Fruit fly (Drosophila melanogaster) whole organism, embryonic: ENCODE results near the gene Sdhaf3.
A peak's percentile ranks its signal among the peaks of the same experiment; 100 is the strongest.

Source experiments
- CG10209 ChIP-seq: fragments of 200-800 bp; sonication (Bioruptor generic); optimal IDR thresholded peaks from 3 replicates; lab custom pipeline; 2017; ENCODE audit warnings: missing biosample characterization, mild to moderate bottlenecking, missing genetic modification characterization, missing genetic modification reagents
- CG10267 ChIP-seq: fragments of 200-800 bp; sonication (Bioruptor generic); optimal IDR thresholded peaks from 2 replicates; lab custom pipeline; 2018; ENCODE audit warnings: missing biosample characterization, mild to moderate bottlenecking, missing genetic modification characterization, moderate library complexity
- CG10565 ChIP-seq: fragments of 200-800 bp; sonication (Bioruptor generic); optimal IDR thresholded peaks from 3 replicates; lab custom pipeline; 2016; ENCODE audit warnings: missing biosample characterization, mild to moderate bottlenecking, missing genetic modification characterization
- CG11456 ChIP-seq: fragments of 200-800 bp; sonication (Bioruptor generic); IDR thresholded peaks from 3 replicates; pipeline ENCODE4 v1.3.6; 2022; ENCODE audit warnings: missing biosample characterization, missing genetic modification characterization
- CG11560 ChIP-seq: fragments of 200-800 bp; sonication (Bioruptor generic); IDR thresholded peaks from 3 replicates; pipeline ENCODE4 v1.3.6; 2022; ENCODE audit warnings: missing biosample characterization, missing genetic modification characterization
- CG1603 ChIP-seq: fragments of 200-800 bp; sonication (Bioruptor generic); optimal IDR thresholded peaks from 2 replicates; lab custom pipeline; 2019; ENCODE audit warnings: missing biosample characterization, mild to moderate bottlenecking, missing genetic modification characterization, moderate library complexity
- CG17186 ChIP-seq: fragments of 200-800 bp; sonication (Bioruptor generic); optimal IDR thresholded peaks from 3 replicates; lab custom pipeline; 2017; ENCODE audit warnings: missing biosample characterization, missing genetic modification reagents, missing genetic modification characterization
- CG18262 ChIP-seq: fragments of 200-800 bp; optimal IDR thresholded peaks from 3 replicates; lab custom pipeline; 2019; ENCODE audit warnings: missing biosample characterization, mild to moderate bottlenecking, missing genetic modification characterization, moderate library complexity
- CG18476 ChIP-seq: fragments of 200-800 bp; sonication (Bioruptor generic); optimal IDR thresholded peaks from 2 replicates; lab custom pipeline; 2016; ENCODE audit warnings: missing biosample characterization, mild to moderate bottlenecking, missing genetic modification characterization
- CG31224 ChIP-seq: fragments of 200-800 bp; sonication (Bioruptor generic); IDR thresholded peaks from 2 replicates; pipeline ENCODE4 v1.3.6; 2022; ENCODE audit warnings: missing biosample characterization, missing genetic modification characterization
- CG6813 ChIP-seq: fragments of 200-800 bp; sonication (Bioruptor generic); optimal IDR thresholded peaks from 2 replicates; lab custom pipeline; 2017; ENCODE audit warnings: missing biosample characterization, missing genetic modification characterization, mild to moderate bottlenecking, moderate library complexity, missing genetic modification reagents
- CG8765 ChIP-seq: fragments of 200-800 bp; sonication (Bioruptor generic); IDR thresholded peaks from 2 replicates; pipeline ENCODE4 v1.3.6; 2022; ENCODE audit warnings: missing biosample characterization, missing genetic modification characterization
- CTCF ChIP-seq: fragments of 200-800 bp; sonication (Bioruptor generic); optimal IDR thresholded peaks from 2 replicates; lab custom pipeline; 2017; ENCODE audit warnings: missing biosample characterization, mild to moderate bottlenecking, missing genetic modification characterization, moderate library complexity
- CoRest ChIP-seq: fragments of 200-800 bp; sonication (Bioruptor generic); optimal IDR thresholded peaks from 3 replicates; lab custom pipeline; 2018; ENCODE audit warnings: missing biosample characterization, mild to moderate bottlenecking, missing genetic modification characterization, moderate library complexity
- CrebB ChIP-seq: fragments of 200-800 bp; sonication (Bioruptor generic); optimal IDR thresholded peaks from 3 replicates; lab custom pipeline; 2018; ENCODE audit warnings: missing biosample characterization, mild to moderate bottlenecking, missing genetic modification characterization
- Dfd ChIP-seq, 2 experiments: fragments of >200 bp; optimal IDR thresholded peaks; 2 replicates each; lab custom pipeline; 2017; ENCODE audit warnings: missing biosample characterization in 2 of 2, missing genetic modification characterization in 2 of 2
- Doc2 ChIP-seq: fragments of 200-800 bp; sonication (Bioruptor generic); IDR thresholded peaks from 2 replicates; pipeline ENCODE4 v1.3.6; 2022; ENCODE audit warnings: missing biosample characterization, missing genetic modification characterization
- HLH4C ChIP-seq: fragments of 200-800 bp; sonication (Bioruptor generic); IDR thresholded peaks from 3 replicates; pipeline ENCODE4 v1.3.6; 2022; ENCODE audit warnings: missing biosample characterization, missing genetic modification characterization; ENCODE audit not compliant: partially characterized antibody
- Kr ChIP-seq: fragments of 200-800 bp; sonication (Bioruptor generic); optimal IDR thresholded peaks from 2 replicates; lab custom pipeline; 2017; ENCODE audit warnings: missing biosample characterization, mild to moderate bottlenecking, missing genetic modification characterization
- Mes4 ChIP-seq: fragments of 200-800 bp; sonication (Bioruptor generic); optimal IDR thresholded peaks from 2 replicates; lab custom pipeline; 2016; ENCODE audit warnings: missing biosample characterization, missing genetic modification characterization
- Myb ChIP-seq: fragments of 200-800 bp; sonication (Bioruptor generic); optimal IDR thresholded peaks from 2 replicates; lab custom pipeline; 2016; ENCODE audit warnings: missing biosample characterization, missing genetic modification characterization
- NC2α ChIP-seq: fragments of 200-800 bp; sonication (Bioruptor generic); optimal IDR thresholded peaks from 2 replicates; lab custom pipeline; 2016; ENCODE audit warnings: missing biosample characterization, missing genetic modification characterization
- Oaz ChIP-seq: fragments of 200-800 bp; sonication (Bioruptor generic); IDR thresholded peaks from 2 replicates; pipeline ENCODE4 v1.3.6; 2022; ENCODE audit warnings: missing biosample characterization, missing genetic modification characterization
- Opbp ChIP-seq: fragments of 200-800 bp; sonication (Bioruptor generic); IDR thresholded peaks from 3 replicates; pipeline ENCODE4 v1.3.6; 2022; ENCODE audit warnings: missing biosample characterization, missing genetic modification characterization; ENCODE audit not compliant: partially characterized antibody
- Sin3A ChIP-seq: fragments of >200 bp; optimal IDR thresholded peaks from 2 replicates; lab custom pipeline; 2018
- Stat92E ChIP-seq, 3 experiments: fragments of >200 bp in 2 of 3; fragments of 200-800 bp in 1 of 3; sonication (Bioruptor generic) in 1 of 3; optimal IDR thresholded peaks; 2 replicates each; lab custom pipeline; 2017 to 2019; ENCODE audit warnings: missing biosample characterization in 3 of 3, missing genetic modification characterization in 3 of 3, mild to moderate bottlenecking in 1 of 3, moderate library complexity in 1 of 3
- ab ChIP-seq: fragments of 200-800 bp; sonication (Bioruptor generic); optimal IDR thresholded peaks from 2 replicates; lab custom pipeline; 2016; ENCODE audit warnings: missing biosample characterization, missing genetic modification characterization
- amos ChIP-seq: fragments of 200-800 bp; sonication (Bioruptor generic); IDR thresholded peaks from 2 replicates; pipeline ENCODE4 v1.3.6; 2022; ENCODE audit warnings: missing biosample characterization, missing genetic modification characterization; ENCODE audit not compliant: partially characterized antibody
- ase ChIP-seq: fragments of 200-800 bp; sonication (Bioruptor generic); IDR thresholded peaks from 3 replicates; pipeline ENCODE4 v1.3.6; 2022; ENCODE audit warnings: missing biosample characterization, missing genetic modification characterization
- ash1 ChIP-seq: fragments of 200-800 bp; sonication (Bioruptor generic); optimal IDR thresholded peaks from 2 replicates; lab custom pipeline; 2018; ENCODE audit warnings: missing biosample characterization, mild to moderate bottlenecking, missing genetic modification characterization
- chinmo ChIP-seq: fragments of 200-800 bp; sonication (Bioruptor generic); IDR thresholded peaks from 4 replicates; pipeline ENCODE4 v1.3.6; 2022; ENCODE audit warnings: missing biosample characterization, missing genetic modification characterization; ENCODE audit not compliant: partially characterized antibody
- cwo ChIP-seq: fragments of 200-800 bp; sonication (Bioruptor generic); optimal IDR thresholded peaks from 3 replicates; lab custom pipeline; 2017; ENCODE audit warnings: missing biosample characterization, missing genetic modification characterization, mild to moderate bottlenecking, moderate library complexity, missing genetic modification reagents
- da ChIP-seq: fragments of 200-800 bp; sonication (Bioruptor generic); optimal IDR thresholded peaks from 2 replicates; lab custom pipeline; 2016; ENCODE audit warnings: missing biosample characterization, missing genetic modification characterization
- exex ChIP-seq: fragments of 200-800 bp; sonication (Bioruptor generic); optimal IDR thresholded peaks from 4 replicates; lab custom pipeline; 2018; ENCODE audit warnings: missing biosample characterization, mild to moderate bottlenecking, missing genetic modification characterization, moderate library complexity
- insv ChIP-seq, 2 experiments: fragments of 200-800 bp; sonication (Bioruptor generic); optimal IDR thresholded peaks; 3 replicates each; lab custom pipeline; 2016 to 2018; ENCODE audit warnings: missing biosample characterization in 2 of 2, missing genetic modification characterization in 2 of 2
- jumu ChIP-seq: fragments of 200-800 bp; sonication (Bioruptor generic); optimal IDR thresholded peaks from 3 replicates; lab custom pipeline; 2016; ENCODE audit warnings: missing biosample characterization, missing genetic modification characterization
- kah ChIP-seq: fragments of 200-800 bp; sonication (Bioruptor generic); optimal IDR thresholded peaks from 2 replicates; lab custom pipeline; 2018; ENCODE audit warnings: missing biosample characterization, mild to moderate bottlenecking, missing genetic modification characterization
- knrl ChIP-seq: fragments of 200-800 bp; sonication (Bioruptor generic); IDR thresholded peaks from 3 replicates; pipeline ENCODE4 v1.3.6; 2022; ENCODE audit warnings: missing biosample characterization, missing genetic modification characterization; ENCODE audit not compliant: partially characterized antibody
- mld ChIP-seq: fragments of 200-800 bp; sonication (Bioruptor generic); IDR thresholded peaks from 3 replicates; pipeline ENCODE4 v1.3.6; 2022; ENCODE audit warnings: missing biosample characterization, missing genetic modification characterization; ENCODE audit not compliant: partially characterized antibody
- nerfin-1 ChIP-seq: fragments of 200-800 bp; sonication (Bioruptor generic); optimal IDR thresholded peaks from 3 replicates; lab custom pipeline; 2019; ENCODE audit warnings: missing biosample characterization, mild to moderate bottlenecking, missing genetic modification characterization, moderate library complexity
- onecut ChIP-seq: fragments of 200-800 bp; sonication (Bioruptor generic); IDR thresholded peaks from 2 replicates; pipeline ENCODE4 v1.3.6; 2022; ENCODE audit warnings: missing biosample characterization, missing genetic modification characterization
- p53 ChIP-seq: fragments of 200-800 bp; sonication (Bioruptor generic); optimal IDR thresholded peaks from 2 replicates; lab custom pipeline; 2016; ENCODE audit warnings: missing biosample characterization, missing genetic modification characterization
- pum ChIP-seq: fragments of 200-800 bp; sonication (Bioruptor generic); optimal IDR thresholded peaks from 2 replicates; lab custom pipeline; 2016; ENCODE audit warnings: missing biosample characterization, missing genetic modification characterization
- pzg ChIP-seq: fragments of 200-800 bp; sonication (Bioruptor generic); optimal IDR thresholded peaks from 3 replicates; lab custom pipeline; 2018; ENCODE audit warnings: missing biosample characterization, mild to moderate bottlenecking, missing genetic modification characterization, moderate library complexity
- slbo ChIP-seq: fragments of 200-800 bp; sonication (Bioruptor generic); IDR thresholded peaks from 2 replicates; pipeline ENCODE4 v1.3.6; 2022; ENCODE audit warnings: missing biosample characterization, missing genetic modification characterization
- stc ChIP-seq: fragments of 200-800 bp; sonication (Bioruptor generic); IDR thresholded peaks from 2 replicates; pipeline ENCODE4 v1.3.6; 2022; ENCODE audit warnings: missing biosample characterization, missing genetic modification characterization
- stwl ChIP-seq: fragments of 200-800 bp; sonication (Bioruptor generic); optimal IDR thresholded peaks from 3 replicates; lab custom pipeline; 2018; ENCODE audit warnings: missing biosample characterization, mild to moderate bottlenecking, missing genetic modification characterization, moderate library complexity
- sug ChIP-seq: fragments of 200-800 bp; optimal IDR thresholded peaks from 2 replicates; lab custom pipeline; 2019; ENCODE audit warnings: missing biosample characterization, mild to moderate bottlenecking, missing genetic modification characterization, moderate library complexity
- tin ChIP-seq: fragments of 200-800 bp; sonication (Bioruptor generic); optimal IDR thresholded peaks from 3 replicates; lab custom pipeline; 2016; ENCODE audit warnings: missing biosample characterization, missing genetic modification characterization
- usp ChIP-seq: fragments of >200 bp; optimal IDR thresholded peaks from 2 replicates; lab custom pipeline; 2017; ENCODE audit warnings: missing biosample characterization, missing genetic modification characterization
- zfh2 ChIP-seq: fragments of 200-800 bp; sonication (Bioruptor generic); optimal IDR thresholded peaks from 2 replicates; lab custom pipeline; 2016; ENCODE audit warnings: missing biosample characterization, missing genetic modification characterization

Gene Sdhaf3

dm6 chr3R:16524593-16525111, 42.4 kb upstream of the Sdhaf3 start (continued):
- TF ChIP-seq ab (GFP tag; lab: Kevin White, UChicago) (no peak), CG18262 (tag; lab: Kevin White, UChicago) (peak; percentile 63), Myb (GFP tag; lab: Kevin White, UChicago) (no peak), Sin3A (lab: Kevin White, UChicago) (no peak), CG31224 (no peak), nerfin-1 (tag; lab: Kevin White, UChicago) (peak; percentile 26), usp (GFP tag; lab: Kevin White, UChicago) (no peak), sug (tag; lab: Kevin White, UChicago) (peak; percentile 22), kah (GFP tag; lab: Kevin White, UChicago) (no peak), jumu (GFP tag; lab: Kevin White, UChicago) (peak; percentile 50), Mes4 (GFP tag; lab: Kevin White, UChicago) (peak; percentile 61), tin (GFP tag; lab: Kevin White, UChicago) (peak; percentile 32), Dfd (GFP tag; optimal IDR thresholded peaks at IDR 0.05; lab: Kevin White, UChicago) (no peak), NC2α (peak; percentile 40), p53 (GFP tag; lab: Kevin White, UChicago) (no peak), ash1 (GFP tag; lab: Kevin White, UChicago) (no peak), mld (no peak), Kr (GFP tag; lab: Kevin White, UChicago) (peak; percentile 79), CG11560 (tag; lab: Robert Waterston, UW) (no peak), slbo (GFP tag; lab: Robert Waterston, UW) (no peak), CTCF (no peak), CG10209 (GFP tag; lab: Kevin White, UChicago) (peak; percentile 60), Oaz (no peak), stc (GFP tag; lab: Robert Waterston, UW) (no peak), insv (GFP tag; optimal IDR thresholded peaks at IDR 0.05; lab: Kevin White, UChicago) (peak in 1 of 2 experiments; percentile 5), CG6813 (GFP tag; lab: Kevin White, UChicago) (peak; percentile 51), ase (GFP tag; lab: Robert Waterston, UW) (peak; percentile 49; the same call in 1 of the 3 replicates), Doc2 (GFP tag; lab: Robert Waterston, UW) (no peak), CG8765 (GFP tag; lab: Robert Waterston, UW) (no peak), stwl (tag; lab: Kevin White, UChicago) (peak; percentile 65), CG10565 (GFP tag; lab: Kevin White, UChicago) (no peak), CG10267 (tag; lab: Kevin White, UChicago) (no peak), CrebB (tag; lab: Kevin White, UChicago) (peak; percentile 7), da (GFP tag; lab: Kevin White, UChicago) (no peak), chinmo (0 out of 4 replicates have a peak, but pooled peaks have one; percentile 55), CG17186 (GFP tag; lab: Kevin White, UChicago) (peak; percentile 70), HLH4C (GFP tag; lab: Robert Waterston, UW) (no peak), onecut (GFP tag; lab: Robert Waterston, UW) (peak; percentile 34), pzg (no peak), zfh2 (GFP tag; lab: Kevin White, UChicago) (no peak), cwo (no peak), exex (tag; lab: Kevin White, UChicago) (peak; percentile 32), knrl (GFP tag; lab: Robert Waterston, UW) (no peak), Stat92E (GFP tag; optimal IDR thresholded peaks at IDR 0.05; lab: Kevin White, UChicago) (peak in 1 of 3 experiments; percentile 27), CG1603 (tag; lab: Kevin White, UChicago) (peak; percentile 83), pum (no peak), CoRest (tag; lab: Kevin White, UChicago) (peak; percentile 48), CG18476 (GFP tag; lab: Kevin White, UChicago) (no peak), Opbp (GFP tag; lab: Robert Waterston, UW) (no peak), amos (no peak), CG11456 (no peak)
